Fruit fly (Drosophila melanogaster) whole organism, adult: Measurements from ENCODE around the gene CG16800.

Source experiments
- CG7101 ChIP-seq: fragments of 200-800 bp; sonication (Bioruptor generic); optimal IDR thresholded peaks from 2 replicates; lab custom pipeline; 2018; ENCODE audit warnings: missing biosample characterization, mild to moderate bottlenecking, missing genetic modification characterization, moderate library complexity
- bab1 ChIP-seq: fragments of 200-800 bp; sonication (Bioruptor generic); optimal IDR thresholded peaks from 3 replicates; lab custom pipeline; 2019; ENCODE audit warnings: missing biosample characterization, mild to moderate bottlenecking, missing genetic modification characterization, moderate library complexity

DNA sequence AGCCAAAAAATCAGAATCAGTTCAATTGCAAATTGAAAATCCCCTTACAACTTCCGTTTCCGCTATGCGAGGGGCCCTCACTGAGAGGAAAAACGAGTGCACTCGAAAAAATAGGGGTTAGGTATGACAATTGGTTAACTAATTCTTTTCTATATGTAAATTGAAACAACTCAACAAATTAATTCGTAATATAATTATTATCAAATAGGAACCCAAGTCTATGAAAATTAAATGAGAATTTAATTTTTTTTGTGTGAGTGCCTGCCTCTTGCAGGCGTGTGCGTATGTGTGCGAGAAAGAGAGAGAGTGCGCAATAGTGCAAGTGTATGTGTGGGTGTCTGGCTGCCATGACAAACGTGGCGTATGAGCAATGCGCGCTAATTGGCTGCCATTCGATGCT is 15.7 kb downstream of the CG16800 start:
- TF ChIP-seq CG7101 (tag; lab: Kevin White, UChicago) (no peak), bab1 (GFP tag; lab: Kevin White, UChicago) (no peak)
